Fruit fly (Drosophila melanogaster) whole organism, embryonic: ENCODE results near the gene Aef1.

Experiments used
- CG10321 ChIP-seq: fragments of 200-800 bp; sonication (Bioruptor generic); IDR thresholded peaks from 2 replicates; pipeline ENCODE4 v1.3.6; 2022; ENCODE audit warnings: missing biosample characterization, missing genetic modification characterization
- CG11247 ChIP-seq: fragments of 200-800 bp; sonication (Bioruptor generic); IDR thresholded peaks from 2 replicates; pipeline ENCODE4 v1.3.6; 2022; ENCODE audit warnings: missing biosample characterization, missing genetic modification characterization
- CG1233 ChIP-seq: fragments of 200-800 bp; sonication (Bioruptor generic); optimal IDR thresholded peaks from 4 replicates; lab custom pipeline; 2018; ENCODE audit warnings: missing biosample characterization, mild to moderate bottlenecking, missing genetic modification characterization
- CG15073 ChIP-seq: fragments of 200-800 bp; sonication (Bioruptor generic); optimal IDR thresholded peaks from 2 replicates; lab custom pipeline; 2016; ENCODE audit warnings: missing biosample characterization, missing genetic modification characterization
- CG15696 ChIP-seq: fragments of 200-800 bp; sonication (Bioruptor generic); optimal IDR thresholded peaks from 2 replicates; lab custom pipeline; 2019; ENCODE audit warnings: missing biosample characterization, mild to moderate bottlenecking, missing genetic modification characterization, moderate library complexity
- CG17359 ChIP-seq: fragments of 200-800 bp; sonication (Bioruptor generic); optimal IDR thresholded peaks from 3 replicates; lab custom pipeline; 2018; ENCODE audit warnings: missing biosample characterization, mild to moderate bottlenecking, missing genetic modification characterization, moderate library complexity
- CG17361 ChIP-seq: fragments of 200-800 bp; sonication (Bioruptor generic); IDR thresholded peaks from 3 replicates; pipeline ENCODE4 v1.3.6; 2022; ENCODE audit warnings: missing biosample characterization, missing genetic modification characterization
- CG1792 ChIP-seq: fragments of 200-800 bp; sonication (Bioruptor generic); optimal IDR thresholded peaks from 2 replicates; lab custom pipeline; 2016; ENCODE audit warnings: missing biosample characterization, missing genetic modification characterization
- CG18011 ChIP-seq: fragments of 200-800 bp; sonication (Bioruptor generic); optimal IDR thresholded peaks from 2 replicates; lab custom pipeline; 2017; ENCODE audit warnings: missing biosample characterization, missing genetic modification characterization, mild to moderate bottlenecking, moderate library complexity, missing genotype
- CG18619 ChIP-seq: fragments of 200-800 bp; sonication (Bioruptor generic); optimal IDR thresholded peaks from 3 replicates; lab custom pipeline; 2017; ENCODE audit warnings: missing biosample characterization, mild to moderate bottlenecking, missing genetic modification characterization
- CG2202 ChIP-seq: fragments of 200-800 bp; sonication (Bioruptor generic); optimal IDR thresholded peaks from 2 replicates; lab custom pipeline; 2018; ENCODE audit warnings: missing biosample characterization, mild to moderate bottlenecking, missing genetic modification characterization
- CG2712 ChIP-seq: fragments of 200-800 bp; optimal IDR thresholded peaks from 3 replicates; lab custom pipeline; 2019; ENCODE audit warnings: missing biosample characterization, mild to moderate bottlenecking, missing genetic modification characterization, moderate library complexity
- CG34422 ChIP-seq: fragments of 200-800 bp; sonication (Bioruptor generic); IDR thresholded peaks from 3 replicates; pipeline ENCODE4 v1.3.6; 2022; ENCODE audit warnings: missing biosample characterization, missing genetic modification characterization
- CG3847 ChIP-seq: fragments of 200-800 bp; sonication (Bioruptor generic); IDR thresholded peaks from 2 replicates; pipeline ENCODE4 v1.3.6; 2022; ENCODE audit warnings: missing biosample characterization, missing genetic modification characterization
- CG4282 ChIP-seq: fragments of 200-800 bp; sonication (Bioruptor generic); optimal IDR thresholded peaks from 2 replicates; lab custom pipeline; 2016; ENCODE audit warnings: missing biosample characterization, missing genetic modification characterization
- CG4360 ChIP-seq: fragments of 200-800 bp; sonication (Bioruptor generic); IDR thresholded peaks from 2 replicates; pipeline ENCODE4 v1.3.6; 2022; ENCODE audit warnings: missing biosample characterization, missing genetic modification characterization
- CG6175 ChIP-seq: fragments of 200-800 bp; sonication (Bioruptor generic); IDR thresholded peaks from 3 replicates; pipeline ENCODE4 v1.3.6; 2022; ENCODE audit warnings: missing biosample characterization, missing genetic modification characterization
- CG7987 ChIP-seq: fragments of 200-800 bp; sonication (Bioruptor generic); optimal IDR thresholded peaks from 2 replicates; lab custom pipeline; 2018; ENCODE audit warnings: missing biosample characterization, mild to moderate bottlenecking, missing genetic modification characterization, moderate library complexity
- CG8290 ChIP-seq, 3 experiments: fragments of 200-800 bp; sonication (Bioruptor generic); optimal IDR thresholded peaks; 2 replicates each; lab custom pipeline; 2016 to 2019; ENCODE audit warnings: missing biosample characterization in 3 of 3, missing genetic modification characterization in 3 of 3, mild to moderate bottlenecking in 2 of 3, moderate library complexity in 1 of 3
- D19A ChIP-seq: fragments of 200-800 bp; optimal IDR thresholded peaks from 3 replicates; lab custom pipeline; 2019; ENCODE audit warnings: missing biosample characterization, mild to moderate bottlenecking, missing genetic modification characterization, moderate library complexity
- Dad ChIP-seq: fragments of 200-800 bp; sonication (Bioruptor generic); optimal IDR thresholded peaks from 3 replicates; lab custom pipeline; 2016; ENCODE audit warnings: missing biosample characterization, missing genetic modification characterization
- Fer1 ChIP-seq: fragments of 200-800 bp; sonication (Bioruptor generic); optimal IDR thresholded peaks from 2 replicates; lab custom pipeline; 2017; ENCODE audit warnings: missing biosample characterization, mild to moderate bottlenecking, missing genetic modification characterization
- H15 ChIP-seq: fragments of 200-800 bp; sonication (Bioruptor generic); IDR thresholded peaks from 3 replicates; pipeline ENCODE4 v1.3.6; 2022; ENCODE audit warnings: missing biosample characterization, missing genetic modification characterization
- Hand ChIP-seq: fragments of 200-800 bp; sonication (Bioruptor generic); optimal IDR thresholded peaks from 2 replicates; lab custom pipeline; 2017; ENCODE audit warnings: mild to moderate bottlenecking, missing biosample characterization, missing genetic modification reagents, missing genetic modification characterization
- HmgZ ChIP-seq: fragments of 200-800 bp; sonication (Bioruptor generic); optimal IDR thresholded peaks from 2 replicates; lab custom pipeline; 2018; ENCODE audit warnings: missing biosample characterization, mild to moderate bottlenecking, missing genetic modification characterization
- Kr ChIP-seq: fragments of 200-800 bp; sonication (Bioruptor generic); optimal IDR thresholded peaks from 2 replicates; lab custom pipeline; 2017; ENCODE audit warnings: missing biosample characterization, mild to moderate bottlenecking, missing genetic modification characterization
- MESR4 ChIP-seq: fragments of 200-800 bp; sonication (Bioruptor generic); optimal IDR thresholded peaks from 2 replicates; lab custom pipeline; 2018; ENCODE audit warnings: missing biosample characterization, mild to moderate bottlenecking, missing genetic modification characterization, moderate library complexity
- Meics ChIP-seq: fragments of 200-800 bp; sonication (Bioruptor generic); optimal IDR thresholded peaks from 2 replicates; lab custom pipeline; 2017; ENCODE audit warnings: missing biosample characterization, mild to moderate bottlenecking, missing genetic modification characterization
- NK7.1 ChIP-seq: fragments of 200-800 bp; sonication (Bioruptor generic); optimal IDR thresholded peaks from 3 replicates; lab custom pipeline; 2016; ENCODE audit warnings: missing biosample characterization, missing genetic modification characterization
- Oaz ChIP-seq: fragments of 200-800 bp; sonication (Bioruptor generic); IDR thresholded peaks from 2 replicates; pipeline ENCODE4 v1.3.6; 2022; ENCODE audit warnings: missing biosample characterization, missing genetic modification characterization
- Scr ChIP-seq: fragments of 200-800 bp; sonication (Bioruptor generic); IDR thresholded peaks from 2 replicates; pipeline ENCODE4 v1.3.6; 2022; ENCODE audit warnings: missing biosample characterization, missing genetic modification characterization; ENCODE audit not compliant: partially characterized antibody
- Six4 ChIP-seq: fragments of 200-800 bp; sonication (Bioruptor generic); optimal IDR thresholded peaks from 2 replicates; lab custom pipeline; 2016; ENCODE audit warnings: missing biosample characterization, missing genetic modification characterization
- TFAM ChIP-seq: fragments of 200-800 bp; sonication (Bioruptor generic); optimal IDR thresholded peaks from 2 replicates; lab custom pipeline; 2017; ENCODE audit warnings: missing biosample characterization, missing genetic modification characterization, inconsistent platforms
- YL-1 ChIP-seq: fragments of 200-800 bp; sonication (Bioruptor generic); optimal IDR thresholded peaks from 3 replicates; lab custom pipeline; 2017; ENCODE audit warnings: missing biosample characterization, mild to moderate bottlenecking, missing genetic modification characterization
- bbx ChIP-seq: fragments of 200-800 bp; sonication (Bioruptor generic); IDR thresholded peaks from 2 replicates; pipeline ENCODE4 v1.3.6; 2022; ENCODE audit warnings: missing biosample characterization, missing genetic modification characterization; ENCODE audit not compliant: partially characterized antibody
- crol ChIP-seq: fragments of 200-800 bp; sonication (Bioruptor generic); IDR thresholded peaks from 2 replicates; pipeline ENCODE4 v1.3.6; 2022; ENCODE audit warnings: missing biosample characterization, missing genetic modification characterization
- esg ChIP-seq: fragments of 200-800 bp; sonication (Bioruptor generic); conservative IDR thresholded peaks from 2 replicates; pipeline ENCODE4 v1.3.6; 2022; ENCODE audit warnings: missing biosample characterization, missing genetic modification characterization
- h ChIP-seq: fragments of >200 bp; optimal IDR thresholded peaks from 2 replicates; lab custom pipeline; 2017
- lbe ChIP-seq: fragments of 200-800 bp; sonication (Bioruptor generic); optimal IDR thresholded peaks from 2 replicates; lab custom pipeline; 2016; ENCODE audit warnings: missing biosample characterization, mild to moderate bottlenecking, missing genetic modification characterization
- mld ChIP-seq: fragments of 200-800 bp; sonication (Bioruptor generic); IDR thresholded peaks from 3 replicates; pipeline ENCODE4 v1.3.6; 2022; ENCODE audit warnings: missing biosample characterization, missing genetic modification characterization; ENCODE audit not compliant: partially characterized antibody
- pan ChIP-seq, 4 experiments: fragments of >200 bp in 3 of 4; fragments of 200-800 bp in 1 of 4; sonication (Bioruptor generic) in 1 of 4; optimal IDR thresholded peaks in 3 of 4; IDR thresholded peaks in 1 of 4; 2 replicates each; pipeline versions ENCODE4 v1.3.6 to Lab custom; 2017 to 2022; ENCODE audit warnings: missing biosample characterization in 2 of 4, missing genetic modification characterization in 2 of 4, mixed read lengths in 1 of 4
- pho ChIP-seq: fragments of 200-800 bp; sonication (Bioruptor generic); optimal IDR thresholded peaks from 2 replicates; lab custom pipeline; 2016; ENCODE audit warnings: missing biosample characterization, missing genetic modification characterization
- prd ChIP-seq, 3 experiments: fragments of >200 bp in 2 of 3; fragments of 200-800 bp in 1 of 3; sonication (Bioruptor generic) in 1 of 3; optimal IDR thresholded peaks in 2 of 3; IDR thresholded peaks in 1 of 3; 2 replicates in 2 of 3; 3 replicates in 1 of 3; pipeline versions ENCODE4 v1.3.6 to Lab custom; 2017 to 2022; ENCODE audit warnings: missing biosample characterization in 1 of 3, missing genetic modification characterization in 1 of 3
- row ChIP-seq: fragments of 200-800 bp; sonication (Bioruptor generic); IDR thresholded peaks from 3 replicates; pipeline ENCODE4 v1.3.6; 2022; ENCODE audit warnings: missing biosample characterization, missing genetic modification characterization
- sd ChIP-seq: fragments of 200-800 bp; sonication (Bioruptor generic); optimal IDR thresholded peaks from 3 replicates; lab custom pipeline; 2018; ENCODE audit warnings: missing biosample characterization, mild to moderate bottlenecking, missing genetic modification characterization, moderate library complexity
- sna ChIP-seq: fragments of 200-800 bp; sonication (Bioruptor generic); IDR thresholded peaks from 2 replicates; pipeline ENCODE4 v1.3.6; 2022; ENCODE audit warnings: missing biosample characterization, missing genetic modification characterization; ENCODE audit not compliant: partially characterized antibody
- sr ChIP-seq: fragments of 200-800 bp; sonication (Bioruptor generic); IDR thresholded peaks from 3 replicates; pipeline ENCODE4 v1.3.6; 2022; ENCODE audit warnings: missing biosample characterization, missing genetic modification characterization
- sug ChIP-seq: fragments of 200-800 bp; optimal IDR thresholded peaks from 2 replicates; lab custom pipeline; 2019; ENCODE audit warnings: missing biosample characterization, mild to moderate bottlenecking, missing genetic modification characterization, moderate library complexity
- toy ChIP-seq: fragments of 200-800 bp; sonication (Bioruptor generic); IDR thresholded peaks from 2 replicates; pipeline ENCODE4 v1.3.6; 2022; ENCODE audit warnings: missing biosample characterization, missing genetic modification characterization
- unc-4 ChIP-seq: fragments of 200-800 bp; sonication (Bioruptor generic); IDR thresholded peaks from 2 replicates; pipeline ENCODE4 v1.3.6; 2022; ENCODE audit warnings: missing biosample characterization, missing genetic modification characterization; ENCODE audit not compliant: partially characterized antibody

Gene Aef1

dm6 chr3L:21479636-21480035, 46.4 kb downstream of the Aef1 start (continued):
- TF ChIP-seq CG18619 (GFP tag; lab: Kevin White, UChicago) (no peak), TFAM (GFP tag; lab: Kevin White, UChicago) (peak; percentile 0), CG2202 (tag; lab: Kevin White, UChicago) (peak; percentile 25), CG34422 (no peak), CG17359 (tag; lab: Kevin White, UChicago) (peak; percentile 65), pho (GFP tag; lab: Kevin White, UChicago) (no peak), Oaz (GFP tag; lab: Robert Waterston, UW) (no peak), MESR4 (GFP tag; lab: Kevin White, UChicago) (no peak), sd (tag; lab: Kevin White, UChicago) (no peak), CG2712 (tag; lab: Kevin White, UChicago) (peak; percentile 4), mld (GFP tag; lab: Robert Waterston, UW) (no peak), CG1792 (no peak), CG8290 (GFP tag; optimal IDR thresholded peaks at IDR 0.05; lab: Kevin White, UChicago) (no peak), CG8290 (tag; optimal IDR thresholded peaks at IDR 0.05; lab: Kevin White, UChicago) (peak in 1 of 2 experiments; percentile 24), CG6175 (GFP tag; lab: Robert Waterston, UW) (peak; percentile 57; the same call in 2 of the 3 replicates), pan (optimal IDR thresholded peaks at IDR 0.05; lab: Kevin White, UChicago) (no peak), pan (GFP tag; optimal IDR thresholded peaks at IDR 0.05 in 1 of 2, IDR thresholded peaks at IDR 0.05 in 1 of 2) (peak in 1 of 2 experiments; percentile 48), lbe (no peak), CG3847 (GFP tag; lab: Robert Waterston, UW) (no peak), Dad (no peak), CG4360 (no peak), NK7.1 (GFP tag; lab: Kevin White, UChicago) (no peak), Meics (GFP tag; lab: Kevin White, UChicago) (peak; percentile 35), Scr (no peak), CG11247 (GFP tag; lab: Robert Waterston, UW) (no peak), CG10321 (GFP tag; lab: Robert Waterston, UW) (peak; percentile 92), Fer1 (GFP tag; lab: Kevin White, UChicago) (no peak), D19A (tag; lab: Kevin White, UChicago) (no peak), Six4 (GFP tag; lab: Kevin White, UChicago) (no peak), bbx (peak; percentile 23; the same call in 1 of the 2 replicates), HmgZ (tag; lab: Kevin White, UChicago) (no peak), CG7987 (peak; percentile 65), CG4282 (GFP tag; lab: Kevin White, UChicago) (no peak), Hand (GFP tag; lab: Kevin White, UChicago) (no peak), sug (no peak), sr (GFP tag; lab: Robert Waterston, UW) (peak; percentile 71), CG15073 (GFP tag; lab: Kevin White, UChicago) (no peak), sna (GFP tag; lab: Robert Waterston, UW) (no peak), CG17361 (GFP tag; lab: Robert Waterston, UW) (no peak), CG18011 (GFP tag; lab: Kevin White, UChicago) (no peak), YL-1 (GFP tag; lab: Kevin White, UChicago) (peak; percentile 5), Kr (GFP tag; lab: Kevin White, UChicago) (peak; percentile 18), esg (GFP tag; lab: Robert Waterston, UW) (no peak), CG15696 (tag; lab: Kevin White, UChicago) (no peak), row (no peak), CG1233 (GFP tag; lab: Kevin White, UChicago) (peak; percentile 68), H15 (GFP tag; lab: Robert Waterston, UW) (no peak), crol (GFP tag; lab: Robert Waterston, UW) (peak; percentile 72), prd (optimal IDR thresholded peaks at IDR 0.05; lab: Kevin White, UChicago) (no peak), prd (GFP tag; IDR thresholded peaks at IDR 0.05; lab: Robert Waterston, UW) (peak; percentile 32; the same call in 1 of the 3 replicates), unc-4 (GFP tag; lab: Robert Waterston, UW) (no peak), toy (GFP tag; lab: Robert Waterston, UW) (no peak), h (no peak)
